Worm (Caenorhabditis elegans) whole organism, late embryonic: Measurements from ENCODE around the gene srh-145.

Source experiments
- ama-1 ChIP-seq: fragments of 150-350 bp; optimal IDR thresholded peaks from 2 replicates; lab custom pipeline; 2014
- ceh-14 ChIP-seq: sonication (generic microtip); optimal IDR thresholded peaks from 2 replicates; lab custom pipeline; 2016; ENCODE audit warnings: missing genotype, missing genetic modification characterization, missing compliant biosample characterization
- elt-2 ChIP-seq: sonication (generic microtip); optimal IDR thresholded peaks from 2 replicates; lab custom pipeline; 2016; ENCODE audit warnings: missing genetic modification reagents, missing genetic modification characterization, missing compliant biosample characterization
- fax-1 ChIP-seq: sonication (generic microtip); optimal IDR thresholded peaks from 2 replicates; lab custom pipeline; 2016; ENCODE audit warnings: missing genotype, missing genetic modification characterization, missing compliant biosample characterization
- fkh-10 ChIP-seq: fragments of 150-350 bp; optimal IDR thresholded peaks from 2 replicates; lab custom pipeline; 2014; ENCODE audit warnings: missing biosample characterization, missing genetic modification reagents, missing genetic modification characterization
- hlh-30 ChIP-seq: sonication (generic microtip); optimal IDR thresholded peaks from 2 replicates; lab custom pipeline; 2017; ENCODE audit warnings: antibody characterized with exemption, missing genetic modification characterization, missing compliant biosample characterization; ENCODE audit not compliant: insufficient read depth
- nfya-1 ChIP-seq: sonication (generic microtip); optimal IDR thresholded peaks from 2 replicates; lab custom pipeline; 2017; ENCODE audit warnings: missing genetic modification characterization, mild to moderate bottlenecking, missing compliant biosample characterization, antibody characterized with exemption, moderate library complexity
- nhr-11 ChIP-seq: fragments of 150-350 bp; optimal IDR thresholded peaks from 2 replicates; lab custom pipeline; 2014; ENCODE audit warnings: missing biosample characterization, missing genetic modification characterization
- pqm-1 ChIP-seq: sonication (generic microtip); optimal IDR thresholded peaks from 2 replicates; lab custom pipeline; 2016; ENCODE audit warnings: missing genetic modification characterization, missing compliant biosample characterization
- rnt-1 ChIP-seq: sonication (generic microtip); optimal IDR thresholded peaks from 2 replicates; lab custom pipeline; 2016; ENCODE audit warnings: missing genetic modification characterization, missing compliant biosample characterization
- tbx-2 ChIP-seq: sonication (generic microtip); optimal IDR thresholded peaks from 2 replicates; lab custom pipeline; 2016; ENCODE audit warnings: missing genetic modification characterization, missing compliant biosample characterization
- ttx-3 ChIP-seq: sonication (generic microtip); optimal IDR thresholded peaks from 2 replicates; lab custom pipeline; 2016; ENCODE audit warnings: missing genetic modification reagents, missing genetic modification characterization, missing compliant biosample characterization
- unc-55 ChIP-seq: sonication (generic microtip); optimal IDR thresholded peaks from 2 replicates; lab custom pipeline; 2017; ENCODE audit warnings: missing biosample characterization, missing genetic modification reagents, missing genetic modification characterization

ce11 chrV:16435510-16435909 is 25.0 kb downstream of the srh-145 start, which contains the start of the genes F26D2.13 and F26D2.14:
- TF ChIP-seq elt-2 (tag; lab: Kevin White, UChicago) (no peak), unc-55 (GFP tag; lab: Kevin White, UChicago) (no peak), pqm-1 (tag; lab: Kevin White, UChicago) (no peak), fkh-10 (GFP tag; lab: Kevin White, UChicago) (no peak), nhr-11 (tag; lab: Kevin White, UChicago) (no peak), ceh-14 (tag; lab: Kevin White, UChicago) (no peak), nfya-1 (tag; lab: Kevin White, UChicago) (no peak), ama-1 (lab: Kevin White, UChicago) (no peak), rnt-1 (tag; lab: Kevin White, UChicago) (no peak), ttx-3 (tag; lab: Kevin White, UChicago) (no peak), hlh-30 (no peak), fax-1 (tag; lab: Kevin White, UChicago) (no peak), tbx-2 (tag; lab: Kevin White, UChicago) (no peak)
